Fruit fly (Drosophila melanogaster): ENCODE results near the gene X11Lbeta.

X11Lbeta gene

DNA sequence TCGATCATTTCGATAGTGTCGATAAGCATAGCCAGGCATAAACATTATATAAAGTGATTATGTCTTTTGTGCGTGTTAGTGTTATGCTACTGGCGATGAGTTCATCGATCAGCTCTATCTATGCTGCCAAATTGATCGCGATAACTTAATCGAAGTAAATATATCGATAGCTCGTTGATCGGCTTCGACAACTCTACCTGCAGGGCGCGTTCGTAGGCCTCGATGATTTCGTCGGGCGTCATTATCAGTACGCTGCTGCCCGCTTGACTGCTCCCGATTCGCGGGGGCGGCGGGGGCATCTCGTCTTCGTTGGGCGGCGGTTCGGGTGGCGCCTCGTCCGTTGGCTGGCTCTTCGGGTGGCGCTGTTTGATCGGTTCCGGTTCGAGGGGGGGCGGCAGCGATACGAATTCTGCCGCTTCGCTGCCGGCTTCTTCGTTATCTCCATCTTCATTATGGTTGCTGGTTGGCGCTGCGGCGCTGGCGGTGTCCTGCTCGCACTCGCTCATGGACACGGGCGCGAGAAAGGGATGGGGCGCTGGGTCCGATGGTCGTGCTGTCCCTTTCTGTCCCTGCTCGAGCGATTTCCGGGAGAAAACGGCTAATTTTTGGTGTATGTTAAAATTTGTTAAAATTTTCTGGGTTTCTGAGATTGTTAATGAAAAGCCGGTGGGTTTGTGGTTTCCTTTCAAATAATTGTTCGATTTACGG lies 25.3 kb upstream of the X11Lbeta start, which contains the start of gene CG1628 (continued):
- TF ChIP-seq CG8944 (GFP tag; optimal IDR thresholded peaks at IDR 0.05) (no peak), wek (GFP tag; optimal IDR thresholded peaks at IDR 0.05) (no peak), Sox100B (GFP tag; optimal IDR thresholded peaks at IDR 0.05) (no peak), Hr39 (optimal IDR thresholded peaks at IDR 0.05) (no peak), CG6813 (GFP tag; optimal IDR thresholded peaks at IDR 0.05) (peak; percentile 38), Hmr (GFP tag; optimal IDR thresholded peaks at IDR 0.05) (peak; percentile 32), grn (GFP tag; optimal IDR thresholded peaks at IDR 0.05) (peak; percentile 90), esg (GFP tag; conservative IDR thresholded peaks at IDR 0.05) (no peak), bsh (GFP tag; optimal IDR thresholded peaks at IDR 0.05) (no peak), ato (GFP tag; IDR thresholded peaks at IDR 0.05; ENCODE audit: partially characterized antibody) (peak; percentile 35; the same call in 1 of the 2 replicates), CG34376 (GFP tag; optimal IDR thresholded peaks at IDR 0.05) (peak; percentile 77), tx (GFP tag; optimal IDR thresholded peaks at IDR 0.05) (no peak), so (GFP tag; IDR thresholded peaks at IDR 0.05) (0 out of 3 replicates have a peak, but pooled peaks have one; percentile 45), D (optimal IDR thresholded peaks at IDR 0.05) (no peak), D (GFP tag; optimal IDR thresholded peaks at IDR 0.05) (no peak), wor (GFP tag; IDR thresholded peaks at IDR 0.05) (no peak), gem (tag; optimal IDR thresholded peaks at IDR 0.05) (no peak), Doc2 (GFP tag; IDR thresholded peaks at IDR 0.05) (no peak), crc (GFP tag; optimal IDR thresholded peaks at IDR 0.05) (no peak), bcd (GFP tag; optimal IDR thresholded peaks at IDR 0.05) (peak; percentile 46), nau (GFP tag; optimal IDR thresholded peaks at IDR 0.05) (no peak), Xrp1 (GFP tag; IDR thresholded peaks at IDR 0.05) (no peak), Dad (GFP tag; optimal IDR thresholded peaks at IDR 0.05) (no peak), CG9797 (GFP tag; optimal IDR thresholded peaks at IDR 0.05) (no peak), gcm (GFP tag; optimal IDR thresholded peaks at IDR 0.05) (no peak), gfzf (GFP tag; optimal IDR thresholded peaks at IDR 0.05) (no peak), peb (GFP tag; IDR thresholded peaks at IDR 0.05) (no peak), Max (GFP tag; optimal IDR thresholded peaks at IDR 0.05) (no peak), Meics (GFP tag; optimal IDR thresholded peaks at IDR 0.05) (peak; percentile 41), CG4282 (GFP tag; optimal IDR thresholded peaks at IDR 0.05) (no peak), CG7928 (GFP tag; optimal IDR thresholded peaks at IDR 0.05) (no peak), luna (GFP tag; optimal IDR thresholded peaks at IDR 0.05) (no peak), scrt (GFP tag; optimal IDR thresholded peaks at IDR 0.05) (peak; percentile 7), danr (GFP tag; IDR thresholded peaks at IDR 0.05) (no peak), CHES-1-like (GFP tag; optimal IDR thresholded peaks at IDR 0.05) (no peak), gt (GFP tag; IDR thresholded peaks at IDR 0.05) (no peak), bigmax (GFP tag; optimal IDR thresholded peaks at IDR 0.05) (peak; percentile 33), MESR4 (GFP tag; optimal IDR thresholded peaks at IDR 0.05) (no peak), CG6254 (GFP tag; optimal IDR thresholded peaks at IDR 0.05) (peak; percentile 38), Adf1 (GFP tag; IDR thresholded peaks at IDR 0.05) (peak; percentile 99), fd96Cb (tag; optimal IDR thresholded peaks at IDR 0.05) (no peak), Hr3 (GFP tag; optimal IDR thresholded peaks at IDR 0.05) (no peak), CG17612 (GFP tag; IDR thresholded peaks at IDR 0.05) (no peak), CG12769 (tag; optimal IDR thresholded peaks at IDR 0.05) (no peak), chif (GFP tag; optimal IDR thresholded peaks at IDR 0.05) (no peak), CG16863 (GFP tag; optimal IDR thresholded peaks at IDR 0.05) (no peak), Neu2 (GFP tag; optimal IDR thresholded peaks at IDR 0.05; ENCODE audit: borderline replicate concordance) (no peak), CG15073 (GFP tag; optimal IDR thresholded peaks at IDR 0.05) (no peak), CG7372 (GFP tag; IDR thresholded peaks at IDR 0.05) (no peak), aop (GFP tag; IDR thresholded peaks at IDR 0.05) (peak; percentile 92), CG6765 (GFP tag; optimal IDR thresholded peaks at IDR 0.05) (no peak)
